Worm (Caenorhabditis elegans): ENCODE measurements around the gene T22E5.1.

The T22E5.1 gene

DNA sequence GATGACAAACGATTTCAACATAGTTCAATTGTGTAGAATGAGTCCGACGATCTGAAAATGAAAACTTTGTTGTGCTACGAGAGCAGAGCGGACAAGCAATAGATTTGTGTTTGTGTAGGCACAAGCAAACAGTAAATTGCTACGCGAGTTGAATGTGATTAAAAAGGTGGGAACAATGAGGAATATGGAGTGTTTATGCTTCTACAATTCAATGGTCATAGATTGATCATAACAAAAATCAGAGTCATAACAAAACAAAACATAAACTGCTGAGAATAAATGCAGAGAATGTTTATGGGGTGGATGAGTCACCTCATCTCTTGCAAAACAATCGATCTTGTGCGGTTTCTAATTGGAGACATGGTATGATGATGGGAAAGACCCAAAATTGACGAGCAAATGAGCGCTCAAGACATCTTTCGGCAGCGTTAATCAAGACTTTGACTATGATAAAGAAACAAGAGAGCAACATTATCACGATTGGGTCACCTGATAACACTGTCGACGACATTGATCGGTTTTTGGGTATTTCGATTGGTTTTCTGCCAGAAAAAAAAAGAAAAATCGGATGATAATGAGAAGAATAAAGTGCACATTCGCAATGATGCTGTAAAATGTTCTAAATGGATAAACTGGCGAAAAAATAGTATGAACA, 34.9 kb upstream of the T22E5.1 start, which contains the start of gene lmp-1:
TSS of gene lmp-1 (minus strand) at position 51 of the 655 bp plus-strand sequence.
- TF ChIP-seq B0310.2 (tag; optimal IDR thresholded peaks at IDR 0.05) (no peak), ama-1 (optimal IDR thresholded peaks at IDR 0.05) (no peak), hmbx-1 (tag; optimal IDR thresholded peaks at IDR 0.05) (no peak), tbx-37 (GFP tag; conservative IDR thresholded peaks at IDR 0.05) (no peak), tbx-11 (GFP tag; IDR thresholded peaks at IDR 0.05) (no peak), F13C5.2 (tag; optimal IDR thresholded peaks at IDR 0.05) (no peak), sea-1 (GFP tag; conservative IDR thresholded peaks at IDR 0.05) (no peak), ets-7 (tag; optimal IDR thresholded peaks at IDR 0.05) (no peak), ceh-36 (tag; optimal IDR thresholded peaks at IDR 0.05) (no peak)

DNA sequence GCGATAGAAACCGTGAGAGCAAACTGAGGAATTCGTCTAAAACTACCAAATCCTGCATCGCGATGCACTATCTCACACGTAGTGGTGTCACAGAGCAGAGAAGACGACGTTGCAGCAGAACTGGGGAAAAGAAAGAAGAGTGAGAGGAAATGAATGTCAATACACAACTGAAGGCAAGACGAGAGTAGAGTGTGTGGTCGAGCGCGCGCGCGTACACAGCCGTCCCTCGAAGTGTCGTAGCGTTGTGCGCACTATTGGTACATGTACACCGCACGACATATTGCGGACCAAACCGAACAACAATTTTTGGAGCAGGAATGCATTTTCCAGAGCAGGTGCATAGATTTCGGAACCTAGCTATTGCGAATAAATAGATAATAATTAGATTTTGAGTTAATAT, 34.3 kb upstream of the T22E5.1 start:
- TF ChIP-seq sea-1 (GFP tag; conservative IDR thresholded peaks at IDR 0.05) (peak; percentile 72; the same call in 1 of the 2 replicates), hnd-1 (tag; optimal IDR thresholded peaks at IDR 0.05) (no peak), F13C5.2 (tag; optimal IDR thresholded peaks at IDR 0.05) (peak; percentile 56), hmg-4 (GFP tag; optimal IDR thresholded peaks at IDR 0.05) (peak; percentile 72), aly-1 (tag; optimal IDR thresholded peaks at IDR 0.05) (peak; percentile 62), tra-4 (tag; optimal IDR thresholded peaks at IDR 0.05) (no peak)

DNA sequence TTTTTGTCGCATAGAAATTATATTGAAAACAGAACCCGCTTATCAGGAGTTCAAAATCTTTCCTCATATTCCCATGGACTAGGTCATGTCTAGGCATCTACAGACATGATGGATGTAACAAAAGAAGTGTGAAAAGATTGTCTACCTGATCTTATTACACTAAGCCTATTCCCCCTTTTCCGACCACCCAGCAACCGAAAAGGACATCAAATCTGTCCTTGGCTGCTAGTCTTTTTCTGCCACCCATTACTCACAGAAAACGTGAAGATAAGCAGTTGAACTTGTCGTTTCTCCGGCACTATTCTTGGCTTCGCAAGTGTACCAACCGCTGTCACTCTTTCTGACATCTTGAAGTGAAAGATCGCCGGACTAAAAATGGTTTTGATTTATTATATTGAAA, 29.7 kb upstream of the T22E5.1 start:
- TF ChIP-seq tbx-11 (GFP tag; IDR thresholded peaks at IDR 0.05) (no peak), tra-4 (tag; optimal IDR thresholded peaks at IDR 0.05) (no peak), aly-1 (tag; optimal IDR thresholded peaks at IDR 0.05) (no peak), sea-1 (GFP tag; conservative IDR thresholded peaks at IDR 0.05) (no peak), hmbx-1 (tag; optimal IDR thresholded peaks at IDR 0.05) (no peak), ama-1 (optimal IDR thresholded peaks at IDR 0.05) (no peak), flt-1 (GFP tag; IDR thresholded peaks at IDR 0.05) (no peak), scrt-1 (GFP tag; IDR thresholded peaks at IDR 0.05) (no peak), ceh-36 (tag; optimal IDR thresholded peaks at IDR 0.05) (no peak), hmg-4 (GFP tag; optimal IDR thresholded peaks at IDR 0.05) (no peak), B0310.2 (tag; optimal IDR thresholded peaks at IDR 0.05) (no peak), hnd-1 (tag; optimal IDR thresholded peaks at IDR 0.05) (no peak), pes-1 (GFP tag; IDR thresholded peaks at IDR 0.05) (no peak), ceh-13 (GFP tag; optimal IDR thresholded peaks at IDR 0.05) (no peak), tbx-37 (GFP tag; conservative IDR thresholded peaks at IDR 0.05) (no peak), F13C5.2 (tag; optimal IDR thresholded peaks at IDR 0.05) (no peak), ets-7 (tag; optimal IDR thresholded peaks at IDR 0.05) (no peak)

DNA sequence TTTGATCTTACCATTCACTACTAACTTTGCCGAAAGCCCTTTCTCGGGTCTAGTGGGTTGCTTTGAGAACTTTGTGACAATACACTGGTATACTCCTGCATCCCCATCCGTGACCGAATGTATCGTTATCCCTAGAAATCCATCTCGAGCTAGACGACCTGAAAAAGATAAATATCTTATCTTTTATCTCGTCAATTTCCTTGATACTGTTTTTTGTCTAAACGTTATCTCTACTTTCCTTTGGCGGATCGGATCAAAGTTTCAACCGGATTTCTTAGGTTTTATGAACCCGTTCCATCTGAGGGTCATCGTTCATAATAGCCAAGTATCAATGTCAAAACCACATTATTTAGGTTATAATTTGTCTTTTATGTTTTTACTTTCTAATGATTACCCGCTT, 28.1 kb upstream of the T22E5.1 start:
- TF ChIP-seq hnd-1 (tag; optimal IDR thresholded peaks at IDR 0.05) (no peak), scrt-1 (GFP tag; IDR thresholded peaks at IDR 0.05) (no peak), aly-1 (tag; optimal IDR thresholded peaks at IDR 0.05) (no peak), flt-1 (GFP tag; IDR thresholded peaks at IDR 0.05) (no peak), ceh-36 (tag; optimal IDR thresholded peaks at IDR 0.05) (no peak), hmbx-1 (tag; optimal IDR thresholded peaks at IDR 0.05) (no peak), tra-4 (tag; optimal IDR thresholded peaks at IDR 0.05) (no peak), ets-7 (tag; optimal IDR thresholded peaks at IDR 0.05) (no peak)

DNA sequence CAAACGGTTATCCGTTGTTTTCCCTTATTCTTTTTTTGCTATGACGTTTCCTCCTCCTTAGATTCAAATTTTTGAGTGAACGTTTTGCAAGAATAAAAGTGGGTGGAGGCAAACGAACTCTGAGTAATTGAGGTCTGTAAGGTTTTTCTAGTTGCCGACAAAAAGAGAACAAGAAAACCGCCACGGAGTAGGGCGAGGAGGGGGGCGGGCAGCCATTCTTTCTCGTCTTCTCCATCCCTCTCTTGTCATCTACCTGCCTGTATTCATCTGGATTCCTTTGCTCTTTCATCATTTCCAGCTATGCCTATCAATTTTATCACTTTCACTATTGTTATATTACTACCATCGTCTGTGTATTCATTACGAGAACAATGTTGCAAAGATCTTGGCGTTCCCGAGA, 27.5 kb upstream of the T22E5.1 start, which contains the start of gene igdb-3:
TSS of gene igdb-3 (plus strand) at position 301 of the 400 bp plus-strand sequence.
- TF ChIP-seq aly-1 (tag; optimal IDR thresholded peaks at IDR 0.05) (no peak), ceh-13 (GFP tag; optimal IDR thresholded peaks at IDR 0.05) (no peak), B0310.2 (tag; optimal IDR thresholded peaks at IDR 0.05) (no peak), scrt-1 (GFP tag; IDR thresholded peaks at IDR 0.05) (no peak), tbx-37 (GFP tag; conservative IDR thresholded peaks at IDR 0.05) (no peak), tra-4 (tag; optimal IDR thresholded peaks at IDR 0.05) (no peak), ama-1 (optimal IDR thresholded peaks at IDR 0.05) (no peak), ets-7 (tag; optimal IDR thresholded peaks at IDR 0.05) (no peak), hnd-1 (tag; optimal IDR thresholded peaks at IDR 0.05) (no peak), hmg-4 (GFP tag; optimal IDR thresholded peaks at IDR 0.05) (no peak), flt-1 (GFP tag; IDR thresholded peaks at IDR 0.05) (no peak), ceh-36 (tag; optimal IDR thresholded peaks at IDR 0.05) (no peak), pes-1 (GFP tag; IDR thresholded peaks at IDR 0.05) (no peak), F13C5.2 (tag; optimal IDR thresholded peaks at IDR 0.05) (no peak), tbx-11 (GFP tag; IDR thresholded peaks at IDR 0.05) (no peak), hmbx-1 (tag; optimal IDR thresholded peaks at IDR 0.05) (no peak), sea-1 (GFP tag; conservative IDR thresholded peaks at IDR 0.05) (no peak)

DNA sequence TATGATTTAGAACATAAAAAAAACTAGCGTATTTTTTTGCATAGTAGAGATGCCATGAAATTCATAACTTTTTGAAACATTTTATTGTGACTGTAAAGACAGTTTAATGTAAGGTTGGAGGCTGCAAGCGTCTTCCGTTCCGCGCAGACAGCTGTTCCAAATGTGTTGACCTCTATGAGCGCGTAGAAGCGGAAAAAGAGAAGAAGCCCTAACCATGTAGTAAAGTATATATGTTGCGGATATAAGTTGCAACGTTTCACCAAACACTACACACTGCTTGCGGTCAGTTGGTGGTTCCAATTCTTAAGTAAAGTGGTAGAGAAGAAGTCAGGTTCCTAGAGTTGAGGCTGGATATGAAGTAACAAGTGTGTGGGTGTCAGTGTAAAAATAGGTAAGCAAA, 24.0 kb upstream of the T22E5.1 start:
- TF ChIP-seq tbx-37 (GFP tag; conservative IDR thresholded peaks at IDR 0.05) (no peak), ceh-13 (GFP tag; optimal IDR thresholded peaks at IDR 0.05) (no peak), hnd-1 (tag; optimal IDR thresholded peaks at IDR 0.05) (no peak), ets-7 (tag; optimal IDR thresholded peaks at IDR 0.05) (no peak), scrt-1 (GFP tag; IDR thresholded peaks at IDR 0.05) (no peak), flt-1 (GFP tag; IDR thresholded peaks at IDR 0.05) (no peak), pes-1 (GFP tag; IDR thresholded peaks at IDR 0.05) (no peak), tra-4 (tag; optimal IDR thresholded peaks at IDR 0.05) (no peak), ama-1 (optimal IDR thresholded peaks at IDR 0.05) (no peak), F13C5.2 (tag; optimal IDR thresholded peaks at IDR 0.05) (no peak), hmg-4 (GFP tag; optimal IDR thresholded peaks at IDR 0.05) (no peak), ceh-36 (tag; optimal IDR thresholded peaks at IDR 0.05) (no peak)

DNA sequence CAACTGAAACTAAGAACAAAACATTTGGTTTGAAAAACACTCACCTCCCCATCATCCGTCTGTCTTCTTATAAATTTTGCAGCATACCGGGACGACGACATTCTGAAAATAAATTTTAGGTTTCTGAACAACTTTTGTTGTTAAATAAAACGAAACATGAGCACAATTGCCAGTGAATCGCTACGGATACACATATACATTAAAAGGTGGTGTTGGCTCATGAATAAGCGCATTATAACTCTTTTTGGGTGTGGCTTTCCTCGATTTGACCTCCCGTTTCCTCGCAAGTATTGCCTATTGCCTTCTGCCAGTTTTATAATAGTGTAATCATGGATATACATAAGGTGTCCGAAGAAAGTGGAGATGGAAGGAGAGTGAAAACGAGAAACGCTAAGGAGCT, 21.2 kb upstream of the T22E5.1 start, which contains the start of gene igcm-2:
TSS of gene igcm-2 (minus strand) at position 101 of the 400 bp plus-strand sequence.
- TF ChIP-seq tbx-37 (GFP tag; conservative IDR thresholded peaks at IDR 0.05) (no peak), ets-7 (tag; optimal IDR thresholded peaks at IDR 0.05) (no peak), sea-1 (GFP tag; conservative IDR thresholded peaks at IDR 0.05) (no peak), flt-1 (GFP tag; IDR thresholded peaks at IDR 0.05) (no peak), hmg-4 (GFP tag; optimal IDR thresholded peaks at IDR 0.05) (no peak)

Measured in whole organism, early embryonic.